Worm (Caenorhabditis elegans): ENCODE data around the gene C01B10.6.
"Not testable (repeated sequence)": the region's sequence is repeated elsewhere in the genome, so short reads cannot be mapped to it uniquely, and the experiment has no call there.

DNA sequence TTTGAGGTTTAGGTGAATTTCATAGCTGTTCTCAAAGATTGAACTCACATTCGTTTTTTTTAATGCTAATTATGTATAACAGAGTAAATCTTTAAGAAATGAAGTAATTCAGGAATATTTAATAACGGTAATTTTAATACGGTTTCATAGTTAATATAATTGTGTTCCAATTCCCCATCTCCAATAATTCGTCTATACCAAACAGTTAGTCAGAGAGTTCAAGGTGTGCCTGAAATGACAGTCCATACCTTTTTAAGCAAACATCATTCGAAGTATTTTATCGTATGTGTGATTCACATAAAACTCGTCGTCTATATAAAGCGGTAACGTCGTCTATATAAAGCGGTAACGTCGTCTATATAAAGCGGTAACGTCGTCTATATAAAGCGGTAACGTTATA, 41.2 kb upstream of the C01B10.6 start, which contains the start of gene nspb-5:
- not testable (repeated sequence) for TF ChIP-seq pha-4 (tag; optimal IDR thresholded peaks at IDR 0.05); unc-62 (GFP tag; optimal IDR thresholded peaks at IDR 0.05); elt-1 (tag; optimal IDR thresholded peaks at IDR 0.05); lin-39 (tag; optimal IDR thresholded peaks at IDR 0.05); jun-1 (tag; optimal IDR thresholded peaks at IDR 0.05); nhr-25 (tag; optimal IDR thresholded peaks at IDR 0.05); eor-1 (tag; optimal IDR thresholded peaks at IDR 0.05); tbx-2 (tag; optimal IDR thresholded peaks at IDR 0.05)

All from whole organism, L3 larva.